Fruit fly (Drosophila melanogaster): ENCODE measurements around the gene CG6230.

DNA sequence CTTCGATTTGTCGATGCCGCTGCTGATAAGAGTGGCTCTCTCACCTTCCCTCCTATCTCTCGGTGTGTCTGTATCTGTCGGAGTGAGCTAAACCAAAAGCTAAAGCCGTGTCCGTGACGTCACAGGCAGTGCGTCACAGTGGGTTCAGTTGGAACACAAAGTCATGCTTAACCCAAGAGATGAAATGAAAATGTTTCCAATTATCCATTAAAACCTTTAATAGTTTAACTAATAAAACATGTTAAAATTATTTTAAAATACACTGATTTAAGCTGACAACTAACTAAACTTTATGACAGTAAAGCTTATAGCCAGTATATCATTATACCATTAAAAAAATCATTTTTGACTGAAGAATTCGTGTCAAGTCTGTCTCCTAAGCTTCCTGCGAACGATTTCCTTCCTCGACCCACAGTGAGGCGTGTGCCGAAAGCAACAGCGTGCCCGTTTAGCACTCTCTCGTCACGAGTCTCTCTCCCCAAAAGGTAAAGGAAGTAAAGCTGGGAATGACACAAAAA is 7.0 kb downstream of the CG6230 start, which contains the start of gene Idua:
- TF ChIP-seq foxo (GFP tag; optimal IDR thresholded peaks at IDR 0.05) (no peak), psq (GFP tag; optimal IDR thresholded peaks at IDR 0.05) (peak; percentile 63), sv (GFP tag; optimal IDR thresholded peaks at IDR 0.05) (peak; percentile 35), Hr78 (GFP tag; optimal IDR thresholded peaks at IDR 0.05) (no peak), lola (GFP tag; optimal IDR thresholded peaks at IDR 0.05) (no peak), HLH106 (tag; optimal IDR thresholded peaks at IDR 0.05) (peak; percentile 75), h (GFP tag; optimal IDR thresholded peaks at IDR 0.05) (no peak)
